Worm (Caenorhabditis elegans) whole organism, mixed stage, embryonic: ENCODE data around the gene cylc-1.
A peak's percentile ranks its signal among the peaks of the same experiment; 100 is the strongest.

ENCODE experiments used
- M03D4.4 ChIP-seq: sonication (generic microtip); optimal IDR thresholded peaks from 2 replicates; lab custom pipeline; 2017; ENCODE audit warnings: mild to moderate bottlenecking, missing genetic modification characterization, missing compliant biosample characterization
- ceh-43 ChIP-seq: fragments of 200-800 bp; sonication (Bioruptor generic); optimal IDR thresholded peaks from 2 replicates; lab custom pipeline; 2018; ENCODE audit warnings: mild to moderate bottlenecking, missing genetic modification characterization, moderate library complexity, missing compliant biosample characterization
- ces-1 ChIP-seq: fragments of 150-350 bp; optimal IDR thresholded peaks from 2 replicates; lab custom pipeline; 2014; ENCODE audit warnings: missing biosample characterization, missing genetic modification reagents, missing genetic modification characterization
- elt-1 ChIP-seq: sonication (generic microtip); optimal IDR thresholded peaks from 2 replicates; lab custom pipeline; 2017; ENCODE audit warnings: missing genetic modification characterization, mild to moderate bottlenecking, missing compliant biosample characterization, antibody characterized with exemption, moderate library complexity, borderline replicate concordance; ENCODE audit not compliant: insufficient read depth
- elt-3 ChIP-seq: fragments of 150-350 bp; optimal IDR thresholded peaks from 2 replicates; lab custom pipeline; 2014; ENCODE audit warnings: missing biosample characterization, missing genetic modification characterization
- ham-2 ChIP-seq: fragments of 200-800 bp; sonication (Bioruptor generic); optimal IDR thresholded peaks from 2 replicates; lab custom pipeline; 2018; ENCODE audit warnings: mild to moderate bottlenecking, missing genetic modification characterization, missing compliant biosample characterization
- mab-5 ChIP-seq: fragments of 150-350 bp; optimal IDR thresholded peaks from 2 replicates; lab custom pipeline; 2014; ENCODE audit warnings: missing biosample characterization, missing genetic modification characterization
- nhr-237 ChIP-seq: fragments of 150-350 bp; optimal IDR thresholded peaks from 2 replicates; lab custom pipeline; 2014; ENCODE audit warnings: missing biosample characterization, missing genetic modification characterization
- nhr-28 ChIP-seq: fragments of 150-350 bp; optimal IDR thresholded peaks from 2 replicates; lab custom pipeline; 2014; ENCODE audit warnings: missing biosample characterization, missing genetic modification characterization
- nhr-76 ChIP-seq: sonication (generic microtip); optimal IDR thresholded peaks from 2 replicates; lab custom pipeline; 2017; ENCODE audit warnings: missing biosample characterization, missing genetic modification characterization
- pha-4 ChIP-seq: fragments of 150-350 bp; optimal IDR thresholded peaks from 2 replicates; lab custom pipeline; 2018; ENCODE audit warnings: missing biosample characterization, missing genetic modification reagents, missing genetic modification characterization
- unc-62 ChIP-seq: fragments of 150-350 bp; optimal IDR thresholded peaks from 2 replicates; lab custom pipeline; 2014; ENCODE audit warnings: missing biosample characterization, missing genetic modification reagents, missing genetic modification characterization
- zip-8 ChIP-seq: fragments of 150-350 bp; optimal IDR thresholded peaks from 2 replicates; lab custom pipeline; 2014; ENCODE audit warnings: missing biosample characterization, missing genetic modification characterization
- ztf-11 ChIP-seq: fragments of 150-350 bp; optimal IDR thresholded peaks from 2 replicates; lab custom pipeline; 2014; ENCODE audit warnings: missing biosample characterization, missing genetic modification characterization

- TF ChIP-seq unc-62 (peak; percentile 51), elt-1 (tag; lab: Kevin White, UChicago) (no peak), ceh-43 (GFP tag; lab: Kevin White, UChicago) (peak; percentile 45), pha-4 (tag; lab: Kevin White, UChicago) (peak; percentile 91), nhr-237 (tag; lab: Kevin White, UChicago) (peak; percentile 87), ham-2 (GFP tag; lab: Kevin White, UChicago) (peak; percentile 46), M03D4.4 (tag; lab: Kevin White, UChicago) (peak; percentile 61), mab-5 (peak; percentile 4), zip-8 (no peak), elt-3 (tag; lab: Kevin White, UChicago) (no peak), nhr-28 (no peak), nhr-76 (tag; lab: Kevin White, UChicago) (no peak), ztf-11 (tag; lab: Kevin White, UChicago) (peak; percentile 13), ces-1 (GFP tag; lab: Kevin White, UChicago) (peak; percentile 62)
These were observed 41.8 kb downstream of the cylc-1 start, which contains the start of gene W03F8.4 for ce11 chrIV:5183755-5184166.
